Worm (Caenorhabditis elegans): Measurements from ENCODE around the gene qns-1.

qns-1 gene

DNA sequence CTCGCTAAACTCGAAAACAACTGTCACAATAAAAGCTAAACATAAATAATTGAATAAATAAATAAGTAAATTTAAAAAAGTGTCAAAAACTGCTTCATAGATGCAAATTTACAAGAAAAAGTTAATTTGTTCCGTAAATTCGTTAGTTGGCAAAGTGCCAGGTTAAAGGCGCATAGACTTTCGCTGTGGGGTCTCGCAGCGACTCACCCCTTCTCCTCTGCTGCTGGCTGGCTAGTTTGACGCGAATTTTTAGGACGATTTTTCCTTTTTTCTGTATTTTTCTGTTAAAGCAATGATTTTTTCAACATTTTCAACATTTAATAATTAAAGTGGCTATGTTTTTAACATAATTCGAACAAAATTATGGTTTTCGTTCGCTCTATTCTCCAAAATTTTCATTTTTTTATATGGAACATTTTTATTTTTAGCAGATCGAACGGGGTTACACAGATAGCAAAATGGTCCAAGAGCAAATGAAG lies 42.8 kb downstream of the qns-1 start, which contains the start of gene rack-1 (continued):
- TF ChIP-seq zfh-2 (GFP tag; conservative IDR thresholded peaks at IDR 0.05) (no peak), nhr-27 (tag; optimal IDR thresholded peaks at IDR 0.05) (no peak), sea-2 (GFP tag; IDR thresholded peaks at IDR 0.05) (no peak), akir-1 (GFP tag; optimal IDR thresholded peaks at IDR 0.05) (no peak), let-607 (tag; optimal IDR thresholded peaks at IDR 0.05) (no peak), Y79H2A.3 (GFP tag; conservative IDR thresholded peaks at IDR 0.05) (no peak), him-1 (tag; optimal IDR thresholded peaks at IDR 0.05) (no peak), ets-4 (GFP tag; optimal IDR thresholded peaks at IDR 0.05) (no peak), ceh-27 (GFP tag; optimal IDR thresholded peaks at IDR 0.05) (no peak), lin-54 (GFP tag; optimal IDR thresholded peaks at IDR 0.05) (peak; percentile 26), sptf-2 (GFP tag; optimal IDR thresholded peaks at IDR 0.05) (no peak), nfya-2 (GFP tag; IDR thresholded peaks at IDR 0.05) (no peak), snpc-4 (GFP tag; optimal IDR thresholded peaks at IDR 0.05) (peak; percentile 54), snpc-4 (tag; optimal IDR thresholded peaks at IDR 0.05) (peak in 2 of 4 experiments; percentile 4 to 30), tlf-1 (GFP tag; optimal IDR thresholded peaks at IDR 0.05) (no peak), nhr-90 (tag; optimal IDR thresholded peaks at IDR 0.05) (no peak), nhr-120 (GFP tag; IDR thresholded peaks at IDR 0.05) (no peak), F33H1.4 (GFP tag; IDR thresholded peaks at IDR 0.05) (peak; percentile 91), bed-1 (GFP tag; IDR thresholded peaks at IDR 0.05) (no peak), nfyb-1 (GFP tag; IDR thresholded peaks at IDR 0.05) (no peak), unc-130 (GFP tag; optimal IDR thresholded peaks at IDR 0.05) (no peak), xnd-1 (tag; optimal IDR thresholded peaks at IDR 0.05) (no peak), B0019.2 (GFP tag; conservative IDR thresholded peaks at IDR 0.05) (no peak), gei-17 (GFP tag; optimal IDR thresholded peaks at IDR 0.05) (no peak), hlh-12 (tag; optimal IDR thresholded peaks at IDR 0.05) (no peak), dpff-1 (tag; optimal IDR thresholded peaks at IDR 0.05) (no peak), attf-5 (GFP tag; optimal IDR thresholded peaks at IDR 0.05) (no peak), B0035.1 (tag; optimal IDR thresholded peaks at IDR 0.05) (no peak), attf-6 (GFP tag; IDR thresholded peaks at IDR 0.05) (no peak), pha-4 (tag; optimal IDR thresholded peaks at IDR 0.05) (no peak), T26A5.8 (tag; optimal IDR thresholded peaks at IDR 0.05) (no peak), hlh-26 (GFP tag; conservative IDR thresholded peaks at IDR 0.05) (no peak), egl-44 (GFP tag; IDR thresholded peaks at IDR 0.05) (no peak), rec-8 (tag; optimal IDR thresholded peaks at IDR 0.05) (no peak), D2030.7 (GFP tag; IDR thresholded peaks at IDR 0.05) (no peak), mcd-1 (GFP tag; IDR thresholded peaks at IDR 0.05) (peak; percentile 47; the same call in 1 of the 2 replicates), ztf-6 (GFP tag; IDR thresholded peaks at IDR 0.05) (no peak), madf-6 (GFP tag; IDR thresholded peaks at IDR 0.05) (peak; percentile 58), madf-8 (GFP tag; conservative IDR thresholded peaks at IDR 0.05) (no peak), pbrm-1 (GFP tag; IDR thresholded peaks at IDR 0.05) (peak; percentile 9; the same call in 1 of the 2 replicates), ztf-22 (GFP tag; optimal IDR thresholded peaks at IDR 0.05) (no peak), let-526 (GFP tag; IDR thresholded peaks at IDR 0.05) (no peak), atf-7 (tag; optimal IDR thresholded peaks at IDR 0.05) (no peak), lag-1 (GFP tag; IDR thresholded peaks at IDR 0.05) (no peak), lir-1 (GFP tag; conservative IDR thresholded peaks at IDR 0.05) (no peak), cebp-2 (GFP tag; IDR thresholded peaks at IDR 0.05) (no peak), aptf-3 (GFP tag; IDR thresholded peaks at IDR 0.05) (no peak), lsy-27 (tag; optimal IDR thresholded peaks at IDR 0.05; ENCODE audit: borderline replicate concordance, insufficient read depth) (no peak), ceh-100 (GFP tag; IDR thresholded peaks at IDR 0.05) (no peak)

All from whole organism, young adult.